Worm (Caenorhabditis elegans) whole organism, L4/young adult: ENCODE measurements around the gene T07D4.5.

Source experiments
- dao-5 ChIP-seq: sonication (generic microtip); optimal IDR thresholded peaks from 2 replicates; lab custom pipeline; 2016; ENCODE audit warnings: missing genotype, missing genetic modification characterization, moderate library complexity, missing compliant biosample characterization
- him-1 ChIP-seq: sonication (generic microtip); optimal IDR thresholded peaks from 2 replicates; lab custom pipeline; 2016; ENCODE audit warnings: missing genotype, missing genetic modification reagents, missing genetic modification characterization, missing compliant biosample characterization

DNA sequence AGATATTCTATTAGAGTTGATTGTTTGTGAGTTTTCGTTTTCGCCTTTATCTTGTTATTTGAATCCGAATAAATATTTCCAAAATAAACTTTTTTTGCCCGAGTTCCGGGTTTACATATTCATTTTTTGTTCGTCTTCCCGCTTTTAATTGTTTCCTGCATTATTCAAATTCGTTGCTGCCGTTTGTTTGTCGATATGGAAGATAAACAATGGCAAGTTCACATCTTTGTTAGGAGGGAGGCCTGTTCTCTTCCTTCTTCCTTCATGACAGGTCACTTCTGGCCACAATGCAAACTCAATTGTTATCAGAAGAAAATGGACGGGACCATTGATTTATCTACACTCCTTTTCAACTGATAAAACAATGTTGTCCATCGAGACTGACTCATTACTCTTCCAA is 5.5 kb upstream of the T07D4.5 start:
- TF ChIP-seq dao-5 (tag; lab: Kevin White, UChicago) (no peak), him-1 (tag; lab: Kevin White, UChicago) (no peak)
